Worm (Caenorhabditis elegans): Measurements from ENCODE around the gene K11H12.5.

- TF ChIP-seq W03F9.2 (tag; optimal IDR thresholded peaks at IDR 0.05) (no peak), him-1 (tag; optimal IDR thresholded peaks at IDR 0.05) (no peak), dao-5 (tag; optimal IDR thresholded peaks at IDR 0.05) (no peak)
These were observed 21.9 kb downstream of the K11H12.5 start, which contains the start of gene Y55F3C.17 for ce11 chrIV:698304-698703.

Measured in whole organism, L4/young adult.